Fruit fly (Drosophila melanogaster) whole organism, larva: Measurements from ENCODE around the gene CAH5.

Source experiments
- noc ChIP-seq: fragments of 200-800 bp; sonication (Bioruptor generic); optimal IDR thresholded peaks from 3 replicates; lab custom pipeline; 2019; ENCODE audit warnings: missing biosample characterization, mild to moderate bottlenecking, missing genetic modification characterization, moderate library complexity

Gene CAH5

DNA sequence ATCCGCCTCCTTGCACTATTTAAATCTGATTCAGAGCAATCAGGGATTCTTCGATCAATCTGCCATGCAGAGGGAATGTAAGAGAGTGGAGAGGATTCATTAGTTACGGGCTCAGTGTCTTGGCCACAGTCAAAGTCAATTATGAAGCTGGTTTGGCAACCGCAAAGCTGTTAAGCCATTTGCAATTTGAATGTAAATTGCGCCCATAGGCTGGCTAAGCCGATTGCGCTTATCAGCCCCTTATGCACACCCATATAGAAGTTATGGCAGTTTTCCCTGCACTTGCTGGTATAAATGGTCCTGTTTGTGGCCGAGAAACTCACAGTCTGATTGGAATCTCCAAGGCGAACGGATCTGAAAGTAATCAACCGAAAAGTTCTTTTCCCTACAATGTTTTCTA is at the start of gene CAH5:
CAH5 (plus strand) TSS at position 301 of the 400 bp plus-strand sequence.
- TF ChIP-seq noc (tag; lab: Kevin White, UChicago), result no peak

DNA sequence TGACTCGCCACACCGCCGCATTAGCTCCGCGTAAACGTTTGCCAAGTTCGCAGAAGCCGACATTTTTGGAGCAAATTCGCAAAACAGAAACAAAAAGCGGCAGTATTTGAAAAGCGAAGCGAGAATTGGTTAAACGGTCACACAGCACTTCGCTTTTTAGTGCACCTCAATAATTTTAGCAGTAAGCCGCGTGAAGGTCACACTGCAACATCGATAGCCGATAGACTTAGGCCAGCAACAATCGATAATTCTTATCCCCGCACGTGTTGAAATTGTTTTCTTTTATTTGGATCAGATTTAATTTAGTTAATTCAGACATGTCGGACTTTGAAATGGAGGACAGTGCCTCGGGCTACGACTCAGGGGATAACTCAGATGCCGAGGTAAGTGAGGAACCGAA is 49.2 kb upstream of the CAH5 start, which contains the start of the genes Zwilch and CG1542:
Zwilch (minus strand) TSS at position 150 of the 400 bp plus-strand sequence.
CG1542 (plus strand) TSS at position 232 of the 400 bp plus-strand sequence.
- TF ChIP-seq noc (tag; lab: Kevin White, UChicago), result no peak

DNA sequence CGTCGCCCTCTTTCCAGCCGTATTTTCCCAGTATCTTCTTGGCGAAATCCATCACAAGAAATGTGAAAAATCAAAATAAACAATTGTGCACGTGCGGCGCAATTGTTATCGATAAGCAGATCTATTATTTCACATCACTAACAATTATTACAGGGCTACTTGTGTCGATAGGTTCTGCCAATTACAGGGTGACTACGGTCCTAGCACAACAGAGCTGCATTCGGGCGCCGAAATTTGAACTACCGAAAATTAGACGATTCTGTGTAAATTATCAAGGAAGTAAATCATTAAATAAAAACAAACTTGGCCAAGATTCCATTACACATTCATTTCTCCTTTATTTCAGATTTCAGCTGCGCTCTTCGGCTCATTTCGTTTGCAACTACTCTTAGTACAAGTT is 46.6 kb upstream of the CAH5 start, which contains the start of gene CG15561:
CG15561 (minus strand) TSS at position 113 of the 400 bp plus-strand sequence.
- TF ChIP-seq noc (tag; lab: Kevin White, UChicago), result no peak

DNA sequence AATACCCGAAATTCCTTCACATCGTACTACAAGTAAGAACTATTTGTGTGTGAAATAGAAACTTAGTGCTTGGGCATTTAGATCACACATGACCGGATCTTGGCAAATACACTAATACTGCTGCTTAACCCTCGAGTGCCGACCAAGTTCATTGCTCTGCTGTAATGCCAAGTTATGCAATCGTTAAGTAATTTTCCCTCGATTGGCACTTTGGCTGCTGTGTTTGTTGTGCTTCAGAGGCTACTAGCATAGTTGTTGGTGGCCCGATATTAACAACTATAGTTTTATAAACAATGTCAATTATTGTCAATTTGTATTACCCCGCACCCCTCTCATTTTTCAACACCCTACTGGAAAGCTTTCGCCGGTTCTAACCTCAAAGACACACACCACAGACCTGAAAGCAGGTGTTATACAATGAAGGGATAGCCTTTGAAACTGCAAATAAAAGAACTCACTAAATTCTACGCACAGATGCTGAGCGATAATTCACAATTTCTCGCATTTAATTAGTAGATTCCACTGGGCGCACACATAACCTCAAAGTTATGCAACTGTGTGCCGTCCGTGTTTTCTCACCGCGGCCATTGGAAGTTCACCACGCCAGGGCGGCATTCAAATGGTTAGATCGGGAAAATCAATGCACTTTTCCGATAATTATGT is 44.1 kb upstream of the CAH5 start:
- peak; percentile 10 for TF ChIP-seq noc (tag; lab: Kevin White, UChicago)

DNA sequence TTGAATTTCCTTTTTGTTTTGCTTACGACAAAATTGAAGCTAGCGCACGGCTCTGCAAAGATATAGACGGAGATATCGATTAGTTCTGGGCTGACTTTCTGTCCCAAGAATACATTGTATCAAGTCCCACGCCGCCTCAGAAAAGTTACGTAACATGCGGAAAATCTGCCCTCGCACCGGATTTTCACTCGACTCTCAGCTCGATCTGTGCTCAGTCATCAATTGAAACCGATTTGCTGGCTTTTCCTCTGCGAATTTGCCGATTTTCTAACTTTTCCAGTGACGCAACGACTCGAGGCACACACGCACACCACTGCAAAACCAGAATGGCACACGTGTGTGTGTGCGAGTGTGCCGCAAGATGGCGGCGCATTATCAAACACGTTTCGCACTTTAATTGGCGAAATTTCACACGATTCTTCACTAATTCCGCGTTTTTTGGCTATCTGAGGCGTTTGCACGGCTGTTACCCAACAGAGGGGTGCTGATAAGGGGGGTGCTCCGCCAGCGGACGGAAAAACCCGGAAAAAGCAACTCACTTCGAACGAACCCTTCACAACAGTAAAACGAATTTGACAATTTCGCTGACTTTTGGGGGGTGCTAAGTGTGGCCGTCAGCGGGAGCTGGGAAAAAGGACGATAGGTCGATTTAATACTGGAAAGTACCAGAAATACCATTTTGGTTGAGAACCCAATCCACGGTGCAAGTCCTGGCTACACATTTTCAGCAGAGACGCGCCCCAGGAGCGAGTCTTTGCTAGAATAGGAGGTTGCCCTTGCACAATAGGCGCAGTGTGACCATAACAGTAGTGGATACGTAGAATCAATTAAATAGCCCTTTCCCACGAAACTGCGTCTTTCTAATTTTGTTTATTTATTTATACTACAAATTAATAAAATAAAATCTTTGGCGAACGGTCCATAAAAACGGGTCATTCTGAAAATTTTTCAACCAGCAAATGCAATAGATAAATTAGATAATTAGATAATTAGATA is 43.1 kb upstream of the CAH5 start, which contains the start of gene ATPsynC:
ATPsynC (minus strand) TSS at position 634 of the 996 bp plus-strand sequence.
- TF ChIP-seq noc (tag; lab: Kevin White, UChicago), result peak; percentile 48

DNA sequence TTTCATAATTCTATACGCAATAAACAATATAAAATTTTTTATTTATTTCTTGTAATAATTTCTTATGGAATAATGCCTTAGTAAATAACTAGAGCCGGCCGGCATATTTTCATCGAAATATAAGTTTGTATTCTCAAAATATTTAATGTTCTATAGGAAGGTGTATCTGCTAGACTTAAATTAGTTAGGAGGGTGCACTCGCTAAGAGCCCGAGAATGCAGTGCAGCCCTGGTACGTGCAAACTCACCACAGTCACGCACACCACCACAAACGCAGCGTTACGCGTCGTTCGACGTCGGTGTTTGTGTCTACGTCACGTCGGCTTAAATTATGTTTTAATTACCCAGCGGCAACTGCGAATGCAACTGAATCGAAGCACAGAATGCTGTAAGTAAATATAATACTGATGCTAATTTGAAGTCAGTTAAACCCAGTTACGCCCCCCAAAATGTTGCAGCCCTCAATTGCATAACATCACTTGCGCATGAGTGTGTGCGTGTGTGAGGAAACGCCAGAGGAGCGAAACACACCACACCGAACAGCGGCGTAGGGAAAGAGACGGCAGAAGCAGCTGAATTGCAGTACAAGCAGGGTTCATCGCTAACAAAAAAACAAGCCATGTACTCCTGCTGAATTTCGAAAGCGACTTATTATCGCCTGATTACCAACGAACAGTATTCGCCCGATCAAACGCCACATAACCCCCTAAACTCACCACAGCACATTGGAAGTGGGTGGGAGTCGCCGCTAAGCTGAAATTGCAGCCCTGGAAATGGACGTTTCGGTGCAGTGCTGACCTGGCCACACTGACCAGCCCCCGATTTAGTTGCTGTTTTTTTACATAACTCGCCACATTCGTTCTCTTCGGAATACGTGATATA is 41.7 kb upstream of the CAH5 start, which contains the start of gene CG12054:
CG12054 (plus strand) TSS at position 247 of the 881 bp plus-strand sequence.
- no peak for TF ChIP-seq noc (tag; lab: Kevin White, UChicago)

DNA sequence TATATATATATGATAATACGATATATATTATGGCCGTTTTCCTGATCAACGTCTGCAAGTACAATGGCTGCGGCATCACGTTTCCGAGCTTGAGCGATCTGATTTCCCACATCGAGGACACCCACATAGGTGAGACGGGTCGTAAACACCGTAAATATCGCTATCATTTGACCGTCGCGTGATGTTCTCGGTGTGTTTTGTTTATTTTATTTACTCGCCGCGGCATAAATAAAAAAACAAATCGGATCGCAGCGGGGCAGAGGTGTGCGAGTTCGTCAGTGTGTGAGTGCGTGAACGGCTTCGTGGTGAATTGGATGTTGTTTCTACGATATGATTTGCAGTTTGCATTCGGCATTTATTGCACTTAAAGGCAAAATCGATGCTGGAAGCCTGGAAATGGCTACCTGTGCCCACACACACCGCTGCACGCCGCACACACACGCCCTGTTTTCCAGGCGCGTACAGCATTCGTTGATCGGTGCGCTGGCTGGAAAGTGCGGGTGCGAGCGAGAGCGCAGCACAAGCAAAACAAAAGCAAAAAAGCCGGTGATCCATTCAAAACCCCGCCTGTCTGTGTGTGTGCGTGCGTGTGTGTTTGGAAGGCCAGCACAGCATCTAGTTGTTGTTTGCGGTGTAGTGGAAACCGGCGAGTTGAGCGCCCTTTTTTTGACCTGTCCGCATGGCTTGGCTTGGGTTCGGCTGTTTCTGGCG is 40.9 kb upstream of the CAH5 start:
- TF ChIP-seq noc (tag; lab: Kevin White, UChicago), result peak; percentile 25

DNA sequence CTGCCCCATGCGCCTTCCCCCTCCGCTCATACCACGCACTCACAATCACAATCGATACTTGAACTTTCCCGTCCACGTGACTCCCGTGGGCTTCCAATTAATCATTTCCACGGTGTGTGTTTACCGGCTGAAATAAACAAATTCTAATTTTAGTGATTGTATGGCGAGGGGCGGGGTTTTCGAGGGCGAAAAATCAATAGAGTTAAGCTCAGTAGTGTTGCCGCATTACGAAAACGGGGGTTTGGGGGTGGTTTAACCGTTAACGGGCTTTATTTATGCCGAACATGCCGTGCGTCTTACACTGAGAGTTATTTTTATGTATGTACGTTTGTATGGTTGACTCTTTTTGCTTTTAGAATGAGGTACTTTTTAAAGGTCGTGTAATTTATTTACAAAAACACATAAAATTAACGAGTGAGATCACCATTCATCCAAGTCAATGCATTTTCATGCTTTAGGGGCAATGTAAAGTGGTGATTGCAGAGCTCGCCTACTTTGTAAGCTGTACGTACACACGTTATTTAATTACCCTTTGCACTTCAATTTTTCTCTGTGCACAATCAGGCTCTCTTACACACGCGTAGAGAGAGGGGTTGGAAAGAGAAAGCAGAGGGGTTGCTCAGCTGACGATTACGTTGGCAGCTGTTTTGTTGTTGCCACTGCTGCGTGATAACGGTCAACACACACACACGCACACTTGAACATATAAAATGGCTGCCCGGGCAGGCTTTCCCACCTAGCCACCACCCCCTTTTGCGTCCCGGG is 40.1 kb upstream of the CAH5 start:
- peak; percentile 49 for TF ChIP-seq noc (tag; lab: Kevin White, UChicago)

DNA sequence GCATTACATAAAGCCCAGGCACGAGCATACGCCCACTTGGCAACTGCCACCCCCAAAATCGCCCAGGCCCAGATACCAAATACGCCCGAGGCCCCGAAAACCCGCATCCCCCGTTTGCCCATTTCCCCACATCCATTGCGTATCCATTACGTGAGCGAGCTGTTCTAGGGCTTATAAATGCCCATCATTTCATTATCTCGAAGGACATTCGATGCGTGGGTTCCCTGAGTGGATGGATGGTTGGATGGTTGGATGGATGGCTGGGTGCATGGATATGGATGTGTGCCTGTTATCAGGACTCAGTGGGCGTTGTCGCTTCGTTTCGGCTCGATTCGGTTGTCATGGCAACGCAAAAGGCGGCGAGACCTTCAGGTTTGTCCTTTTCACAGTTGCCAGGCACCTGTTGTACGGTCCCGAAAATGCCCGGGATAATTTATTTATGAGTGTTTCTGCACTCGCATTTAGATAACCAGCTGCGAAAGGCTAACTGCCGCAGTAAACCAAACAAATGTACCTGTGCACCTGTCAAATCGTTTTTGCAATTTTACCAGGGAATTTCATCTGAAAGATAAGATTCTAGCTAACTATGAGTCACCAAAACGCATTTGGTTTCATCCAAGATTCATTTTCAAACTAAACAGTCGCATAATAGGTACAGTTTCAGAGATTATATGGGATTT is 39.4 kb upstream of the CAH5 start:
- no peak for TF ChIP-seq noc (tag; lab: Kevin White, UChicago)

DNA sequence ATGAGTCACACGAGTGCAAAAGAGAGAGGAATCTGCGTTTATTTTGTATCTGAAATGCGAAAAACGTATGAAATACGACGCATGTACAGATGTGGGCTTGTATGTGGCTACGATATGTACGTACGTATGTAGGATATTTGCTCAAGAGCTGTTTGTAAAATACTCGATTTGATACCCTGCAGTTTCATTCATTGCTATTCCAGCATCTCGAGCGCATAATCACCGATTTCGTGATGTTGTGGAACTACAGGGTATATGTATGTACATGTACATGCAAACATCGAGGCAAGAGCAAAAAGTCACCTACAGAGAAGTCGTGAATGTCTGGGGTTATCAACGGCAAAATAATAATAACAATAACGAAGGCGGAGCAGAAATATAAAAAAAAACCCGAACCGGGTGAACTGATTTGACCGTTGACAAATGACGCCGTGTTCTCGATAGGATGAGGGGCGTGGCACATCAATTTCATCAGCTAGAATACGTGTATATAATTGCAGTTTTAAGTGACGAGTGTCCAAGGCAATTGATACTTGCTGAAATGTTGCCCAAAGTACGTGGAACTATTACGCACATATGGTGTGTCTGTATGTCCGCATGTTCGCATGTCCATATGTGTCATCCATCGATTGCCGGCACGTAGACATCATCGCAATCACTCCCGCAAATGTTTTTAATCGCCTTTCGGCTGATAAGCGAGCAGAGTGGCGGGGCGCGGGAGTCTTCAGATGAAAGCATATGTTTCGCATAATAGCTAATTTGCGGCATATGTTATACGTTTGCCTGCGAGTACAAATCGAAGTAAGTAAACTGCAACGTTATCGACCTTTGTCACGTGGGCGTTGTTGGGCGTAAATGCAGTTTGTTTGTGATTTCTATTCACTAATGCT is 38.2 kb upstream of the CAH5 start:
- TF ChIP-seq noc (tag; lab: Kevin White, UChicago), result peak; percentile 74

DNA sequence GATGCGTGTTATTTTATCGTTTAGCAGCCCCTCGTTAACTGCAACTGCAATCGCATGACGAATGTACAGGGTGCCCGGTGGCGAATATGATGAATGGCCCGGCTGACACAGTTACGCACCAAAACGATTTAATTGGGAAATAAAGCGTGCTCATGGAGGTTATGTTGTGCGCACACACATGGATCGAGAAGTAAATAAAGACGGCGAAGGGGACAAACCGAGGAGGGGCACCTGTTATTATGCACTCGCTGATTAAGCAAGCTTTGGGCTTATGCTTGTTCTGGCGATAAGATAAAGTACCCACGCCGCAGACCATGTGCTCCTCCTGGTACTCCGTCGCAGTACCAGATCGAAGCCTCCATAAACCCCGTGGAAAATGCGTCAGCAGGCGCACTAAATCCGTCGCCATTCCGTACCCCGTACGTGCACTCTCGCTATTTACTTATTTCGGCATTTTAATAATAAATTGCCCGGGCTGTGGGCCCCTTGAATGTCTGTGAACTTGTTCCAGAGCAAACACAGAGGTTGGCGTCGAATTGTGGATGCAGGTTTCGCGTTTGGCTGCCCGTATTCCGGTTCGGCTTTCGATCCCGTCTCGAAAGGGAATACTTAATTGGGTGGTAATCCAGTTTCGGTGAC is 37.2 kb upstream of the CAH5 start:
- no peak for TF ChIP-seq noc (tag; lab: Kevin White, UChicago)

DNA sequence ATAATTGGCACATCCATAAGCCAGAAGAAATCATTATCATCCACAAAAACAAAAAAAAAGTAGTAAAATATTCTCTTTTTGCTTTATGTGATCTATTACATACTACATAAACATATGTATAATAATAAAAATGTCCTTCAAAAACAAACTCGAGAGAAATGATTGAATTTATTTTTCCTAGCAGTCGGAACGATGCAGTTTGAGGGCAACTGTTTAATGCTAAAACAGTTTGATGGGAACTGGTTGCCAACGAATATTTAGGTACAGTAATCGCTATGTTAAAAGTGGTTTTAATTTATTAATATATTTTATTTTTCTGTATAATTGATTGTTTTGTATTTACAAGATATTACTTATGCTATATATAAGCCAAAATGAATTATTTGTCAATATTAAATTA is 31.3 kb upstream of the CAH5 start:
- no peak for TF ChIP-seq noc (tag; lab: Kevin White, UChicago)
